Fruit fly (Drosophila melanogaster): Measurements from ENCODE around the gene CG10154.

The CG10154 gene

dm6 chr3L:13432791-13433190 lies 4.1 kb downstream of the CG10154 start (continued):
- TF ChIP-seq da (GFP tag; optimal IDR thresholded peaks at IDR 0.05) (no peak), esg (GFP tag; conservative IDR thresholded peaks at IDR 0.05) (no peak), stwl (tag; optimal IDR thresholded peaks at IDR 0.05) (no peak), CG1603 (tag; optimal IDR thresholded peaks at IDR 0.05) (no peak), CG7357 (GFP tag; IDR thresholded peaks at IDR 0.05) (no peak), YL-1 (GFP tag; optimal IDR thresholded peaks at IDR 0.05) (no peak), Poxn (GFP tag; IDR thresholded peaks at IDR 0.05) (no peak), mirr (GFP tag; optimal IDR thresholded peaks at IDR 0.05) (peak; percentile 42), CG10959 (GFP tag; IDR thresholded peaks at IDR 0.05) (no peak), CG13894 (tag; optimal IDR thresholded peaks at IDR 0.05) (peak; percentile 52), CG2120 (GFP tag; optimal IDR thresholded peaks at IDR 0.05) (no peak), sens (GFP tag) (peak; percentile 54), mld (GFP tag; IDR thresholded peaks at IDR 0.05; ENCODE audit: partially characterized antibody) (peak; percentile 68; the same call in 2 of the 3 replicates), CG18476 (GFP tag; optimal IDR thresholded peaks at IDR 0.05) (no peak), Taf1 (GFP tag; IDR thresholded peaks at IDR 0.05) (no peak), CG16863 (GFP tag; optimal IDR thresholded peaks at IDR 0.05) (no peak), CG6175 (GFP tag; IDR thresholded peaks at IDR 0.05) (no peak), Med (GFP tag) (peak; percentile 14), fu2 (GFP tag; optimal IDR thresholded peaks at IDR 0.05) (no peak), CG3995 (GFP tag; optimal IDR thresholded peaks at IDR 0.05) (peak; percentile 13), Bgb (GFP tag; IDR thresholded peaks at IDR 0.05; ENCODE audit: partially characterized antibody) (peak; percentile 75), CG1792 (GFP tag; optimal IDR thresholded peaks at IDR 0.05) (no peak), CG11723 (GFP tag; optimal IDR thresholded peaks at IDR 0.05) (no peak), HLH4C (GFP tag; IDR thresholded peaks at IDR 0.05; ENCODE audit: partially characterized antibody) (peak; percentile 47), CG1647 (GFP tag; optimal IDR thresholded peaks at IDR 0.05) (no peak), CG14860 (GFP tag; IDR thresholded peaks at IDR 0.05; ENCODE audit: partially characterized antibody) (peak; percentile 46), CG15269 (tag; optimal IDR thresholded peaks at IDR 0.05) (no peak), CG12769 (tag; optimal IDR thresholded peaks at IDR 0.05) (peak; percentile 64), knrl (GFP tag; IDR thresholded peaks at IDR 0.05; ENCODE audit: partially characterized antibody) (peak; percentile 19; the same call in 2 of the 3 replicates), abd-A (tag; optimal IDR thresholded peaks at IDR 0.05) (peak; percentile 79), CG8765 (GFP tag; IDR thresholded peaks at IDR 0.05) (no peak), ap (GFP tag; IDR thresholded peaks at IDR 0.05) (no peak), Scr (GFP tag; IDR thresholded peaks at IDR 0.05; ENCODE audit: partially characterized antibody) (0 out of 2 replicates have a peak, but pooled peaks have one; percentile 9), schlank (tag; optimal IDR thresholded peaks at IDR 0.05) (no peak), CG42726 (GFP tag; IDR thresholded peaks at IDR 0.05; ENCODE audit: partially characterized antibody) (peak; percentile 66), vnd (GFP tag; IDR thresholded peaks at IDR 0.05; ENCODE audit: partially characterized antibody) (peak; percentile 25; the same call in 1 of the 3 replicates), gem (tag; optimal IDR thresholded peaks at IDR 0.05) (no peak), nerfin-2 (GFP tag; IDR thresholded peaks at IDR 0.05; ENCODE audit: partially characterized antibody) (peak; percentile 55; the same call in 1 of the 2 replicates), Oaz (GFP tag; IDR thresholded peaks at IDR 0.05) (no peak), ftz-f1 (GFP tag; optimal IDR thresholded peaks at IDR 0.05) (peak; percentile 36), Mes4 (GFP tag; optimal IDR thresholded peaks at IDR 0.05) (no peak)

- TF ChIP-seq bsh (GFP tag; optimal IDR thresholded peaks at IDR 0.05) (no peak), Dfd (GFP tag; optimal IDR thresholded peaks at IDR 0.05) (peak in 1 of 2 experiments; percentile 26)
These were observed 6.8 kb downstream of the CG10154 start for dm6 chr3L:13430171-13430570.
